Worm (Caenorhabditis elegans): ENCODE measurements around the gene rad-54.L2.

DNA sequence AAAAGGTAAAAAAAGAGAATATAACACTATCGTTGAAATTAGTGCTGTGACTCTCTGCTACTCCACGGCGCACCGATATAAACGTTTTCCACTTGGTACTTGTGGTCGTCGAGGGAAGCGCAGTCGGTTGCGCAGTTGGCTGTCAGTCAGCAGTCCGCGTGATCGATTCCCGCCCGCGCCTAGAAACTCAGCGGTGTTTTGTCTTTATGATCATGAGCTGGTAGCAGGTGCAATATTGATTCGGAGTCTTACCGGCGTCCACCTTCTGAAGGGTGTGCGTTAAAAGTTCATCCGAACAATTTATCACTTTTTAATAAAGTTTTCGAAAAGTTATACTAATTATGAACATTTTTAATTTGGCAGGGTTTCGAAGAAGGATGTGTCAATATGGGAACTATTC lies 33.2 kb downstream of the rad-54.L2 start:
- TF ChIP-seq nhr-76 (tag; optimal IDR thresholded peaks at IDR 0.05) (peak; percentile 77), lsy-2 (tag; optimal IDR thresholded peaks at IDR 0.05) (peak; percentile 58 to 72), ceh-82 (tag; optimal IDR thresholded peaks at IDR 0.05) (peak; percentile 55 to 62 (median 60)), elt-2 (tag; optimal IDR thresholded peaks at IDR 0.05) (peak; percentile 72), egl-27 (tag; optimal IDR thresholded peaks at IDR 0.05) (peak in 1 of 2 experiments; percentile 14), fkh-8 (tag; optimal IDR thresholded peaks at IDR 0.05) (peak; percentile 65), ama-1 (optimal IDR thresholded peaks at IDR 0.05) (peak; percentile 44), lin-13 (GFP tag; optimal IDR thresholded peaks at IDR 0.05) (peak; percentile 49), snpc-4 (tag; optimal IDR thresholded peaks at IDR 0.05) (peak; percentile 41), nhr-85 (tag) (peak; percentile 81), zag-1 (tag; optimal IDR thresholded peaks at IDR 0.05) (no peak)

All from whole organism, L1 larva.